Worm (Caenorhabditis elegans) whole organism, L1 larva: ENCODE results near the gene umps-1.

Experiments used
- blmp-1 ChIP-seq: fragments of 150-350 bp; optimal IDR thresholded peaks from 2 replicates; lab custom pipeline; 2014; ENCODE audit warnings: missing biosample characterization, missing genetic modification characterization
- nhr-76 ChIP-seq: sonication (generic microtip); optimal IDR thresholded peaks from 2 replicates; lab custom pipeline; 2017; ENCODE audit warnings: missing biosample characterization, missing genetic modification characterization
- tbx-2 ChIP-seq: sonication (generic microtip); optimal IDR thresholded peaks from 2 replicates; lab custom pipeline; 2016; ENCODE audit warnings: missing genetic modification characterization, missing compliant biosample characterization

ce11 chrIII:10341758-10342157 is 15.7 kb downstream of the umps-1 start, which contains the start of gene tbx-9:
- no peak for TF ChIP-seq nhr-76 (tag; lab: Kevin White, UChicago)
- TF ChIP-seq tbx-2 (tag; lab: Kevin White, UChicago): no peak
- TF ChIP-seq blmp-1 (tag; lab: Kevin White, UChicago): no peak
